Worm (Caenorhabditis elegans): ENCODE measurements around the gene his-62.

ce11 chrIV:7530226-7531070 is 44.1 kb downstream of the his-62 start:
- TF ChIP-seq ztf-1 (GFP tag; conservative IDR thresholded peaks at IDR 0.05) (no peak), ama-1 (optimal IDR thresholded peaks at IDR 0.05) (no peak), snpc-4 (tag; optimal IDR thresholded peaks at IDR 0.05) (no peak), dmd-4 (tag; optimal IDR thresholded peaks at IDR 0.05) (no peak), nhr-10 (tag; optimal IDR thresholded peaks at IDR 0.05) (no peak), mdl-1 (tag; optimal IDR thresholded peaks at IDR 0.05) (no peak), aly-2 (tag; optimal IDR thresholded peaks at IDR 0.05) (no peak), R02D3.7 (tag; optimal IDR thresholded peaks at IDR 0.05) (no peak), lin-39 (tag; optimal IDR thresholded peaks at IDR 0.05) (no peak)
